Worm (Caenorhabditis elegans) whole organism, L3 larva: ENCODE measurements around the gene F17E9.15.

Experiments used
- R02D3.7 ChIP-seq: fragments of 150-350 bp; optimal IDR thresholded peaks from 2 replicates; lab custom pipeline; 2014; ENCODE audit warnings: missing biosample characterization, missing genetic modification characterization
- ZK546.5 ChIP-seq: sonication (generic microtip); optimal IDR thresholded peaks from 2 replicates; lab custom pipeline; 2017; ENCODE audit warnings: missing biosample characterization, missing genetic modification characterization
- aly-2 ChIP-seq: fragments of 150-350 bp; optimal IDR thresholded peaks from 2 replicates; lab custom pipeline; 2014; ENCODE audit warnings: missing biosample characterization, missing genetic modification characterization
- ceh-16 ChIP-seq: sonication (generic microtip); optimal IDR thresholded peaks from 2 replicates; lab custom pipeline; 2017; ENCODE audit warnings: missing biosample characterization, missing genetic modification characterization
- ceh-28 ChIP-seq: fragments of 150-350 bp; optimal IDR thresholded peaks from 2 replicates; lab custom pipeline; 2014; ENCODE audit warnings: missing biosample characterization, missing genetic modification reagents, missing genetic modification characterization
- ceh-9 ChIP-seq: sonication (generic microtip); optimal IDR thresholded peaks from 2 replicates; lab custom pipeline; 2018; ENCODE audit warnings: missing biosample characterization, missing genetic modification characterization
- daf-12 ChIP-seq: fragments of 150-350 bp; optimal IDR thresholded peaks from 2 replicates; lab custom pipeline; 2014; ENCODE audit warnings: missing biosample characterization, missing genetic modification reagents, missing genetic modification characterization
- egl-5 ChIP-seq: fragments of 150-350 bp; optimal IDR thresholded peaks from 2 replicates; lab custom pipeline; 2017; ENCODE audit warnings: missing biosample characterization, missing genetic modification reagents, missing genetic modification characterization, inconsistent platforms
- elt-1 ChIP-seq: fragments of 150-350 bp; optimal IDR thresholded peaks from 2 replicates; lab custom pipeline; 2014; ENCODE audit warnings: missing biosample characterization, missing genetic modification characterization
- elt-2 ChIP-seq: sonication (generic microtip); optimal IDR thresholded peaks from 2 replicates; lab custom pipeline; 2016; ENCODE audit warnings: missing genetic modification reagents, mild to moderate bottlenecking, missing genetic modification characterization, missing compliant biosample characterization
- fkh-2 ChIP-seq: fragments of 150-350 bp; optimal IDR thresholded peaks from 2 replicates; lab custom pipeline; 2014; ENCODE audit warnings: missing biosample characterization, missing genetic modification reagents, missing genetic modification characterization
- fos-1 ChIP-seq: fragments of 150-350 bp; optimal IDR thresholded peaks from 2 replicates; lab custom pipeline; 2014; ENCODE audit warnings: missing biosample characterization, missing genetic modification characterization
- jun-1 ChIP-seq: fragments of 150-350 bp; optimal IDR thresholded peaks from 2 replicates; lab custom pipeline; 2014; ENCODE audit warnings: missing biosample characterization, missing genetic modification reagents, missing genetic modification characterization
- lin-15B ChIP-seq: fragments of 150-350 bp; optimal IDR thresholded peaks from 2 replicates; lab custom pipeline; 2014; ENCODE audit warnings: missing biosample characterization, missing genetic modification characterization
- lin-39 ChIP-seq: fragments of 150-350 bp; optimal IDR thresholded peaks from 2 replicates; lab custom pipeline; 2018; ENCODE audit warnings: missing biosample characterization, missing genetic modification reagents, missing genetic modification characterization
- lsy-12 ChIP-seq: sonication (generic microtip); optimal IDR thresholded peaks from 2 replicates; lab custom pipeline; 2016; ENCODE audit warnings: mild to moderate bottlenecking, missing genetic modification characterization, missing compliant biosample characterization
- mdl-1 ChIP-seq: fragments of 150-350 bp; optimal IDR thresholded peaks from 2 replicates; lab custom pipeline; 2014; ENCODE audit warnings: missing biosample characterization, missing genetic modification characterization
- mml-1 ChIP-seq: fragments of 150-350 bp; sonication (generic microtip); optimal IDR thresholded peaks from 3 replicates; lab custom pipeline; 2014; ENCODE audit warnings: missing biosample characterization, missing genetic modification characterization
- nfya-1 ChIP-seq: sonication (generic microtip); optimal IDR thresholded peaks from 2 replicates; lab custom pipeline; 2017; ENCODE audit warnings: missing genetic modification characterization, mild to moderate bottlenecking, missing compliant biosample characterization, antibody characterized with exemption, moderate library complexity; ENCODE audit not compliant: insufficient read depth
- nhr-23 ChIP-seq: fragments of 150-350 bp; optimal IDR thresholded peaks from 2 replicates; lab custom pipeline; 2014; ENCODE audit warnings: missing biosample characterization, missing genetic modification reagents, missing genetic modification characterization
- nhr-237 ChIP-seq: fragments of 150-350 bp; optimal IDR thresholded peaks from 2 replicates; lab custom pipeline; 2014; ENCODE audit warnings: missing biosample characterization, missing genetic modification characterization
- nhr-25 ChIP-seq: sonication (generic microtip); optimal IDR thresholded peaks from 2 replicates; lab custom pipeline; 2017; ENCODE audit warnings: missing biosample characterization, missing genetic modification characterization
- nhr-28 ChIP-seq: fragments of 150-350 bp; optimal IDR thresholded peaks from 2 replicates; lab custom pipeline; 2014; ENCODE audit warnings: missing biosample characterization, missing genetic modification characterization
- nhr-43 ChIP-seq: sonication (generic microtip); optimal IDR thresholded peaks from 2 replicates; lab custom pipeline; 2016; ENCODE audit warnings: mild to moderate bottlenecking, missing genetic modification characterization, missing compliant biosample characterization; ENCODE audit not compliant: poor library complexity, severe bottlenecking
- nhr-67 ChIP-seq: fragments of 150-350 bp; optimal IDR thresholded peaks from 2 replicates; lab custom pipeline; 2014; ENCODE audit warnings: missing biosample characterization, missing genetic modification characterization
- nhr-76 ChIP-seq: fragments of 150-350 bp; sonication (generic microtip); optimal IDR thresholded peaks from 5 replicates; lab custom pipeline; 2014; ENCODE audit warnings: missing biosample characterization, missing genetic modification characterization
- pha-4 ChIP-seq: fragments of 150-350 bp; optimal IDR thresholded peaks from 2 replicates; lab custom pipeline; 2014; ENCODE audit warnings: missing biosample characterization, missing genetic modification reagents, missing genetic modification characterization
- sea-2 ChIP-seq: fragments of 150-350 bp; sonication (generic microtip); optimal IDR thresholded peaks from 4 replicates; lab custom pipeline; 2014; ENCODE audit warnings: missing biosample characterization, missing genetic modification reagents, missing genetic modification characterization
- skn-1 ChIP-seq: fragments of 150-350 bp; optimal IDR thresholded peaks from 2 replicates; lab custom pipeline; 2014; ENCODE audit warnings: missing biosample characterization, missing genetic modification characterization
- snpc-4 ChIP-seq: fragments of 150-350 bp; optimal IDR thresholded peaks from 2 replicates; lab custom pipeline; 2014; ENCODE audit warnings: missing biosample characterization, missing genetic modification characterization
- tbx-2 ChIP-seq: sonication (generic microtip); optimal IDR thresholded peaks from 2 replicates; lab custom pipeline; 2016; ENCODE audit warnings: mild to moderate bottlenecking, missing genetic modification characterization, missing compliant biosample characterization
- unc-39 ChIP-seq: sonication (generic microtip); optimal IDR thresholded peaks from 4 replicates; lab custom pipeline; 2017; ENCODE audit warnings: missing biosample characterization, missing genetic modification characterization
- unc-62 ChIP-seq: fragments of 150-350 bp; sonication (generic microtip); optimal IDR thresholded peaks from 4 replicates; lab custom pipeline; 2014; ENCODE audit warnings: missing biosample characterization, missing genetic modification reagents, missing genetic modification characterization
- zag-1 ChIP-seq: fragments of 150-350 bp; optimal IDR thresholded peaks from 2 replicates; lab custom pipeline; 2014; ENCODE audit warnings: missing biosample characterization, missing genetic modification characterization
- ztf-11 ChIP-seq: fragments of 150-350 bp; optimal IDR thresholded peaks from 2 replicates; lab custom pipeline; 2014; ENCODE audit warnings: missing biosample characterization, missing genetic modification characterization
- ztf-4 ChIP-seq: fragments of 150-350 bp; optimal IDR thresholded peaks from 2 replicates; lab custom pipeline; 2014; ENCODE audit warnings: missing biosample characterization, missing genetic modification characterization

The F17E9.15 gene

ce11 chrIV:8333034-8333433 lies 14.2 kb upstream of the F17E9.15 start:
- no peak for TF ChIP-seq mdl-1 (tag; lab: Kevin White, UChicago)
- no peak for TF ChIP-seq unc-62
- no peak for TF ChIP-seq R02D3.7 (tag; lab: Kevin White, UChicago)
- TF ChIP-seq mml-1 (tag; lab: Kevin White, UChicago), result no peak
- TF ChIP-seq lin-15B (tag; lab: Kevin White, UChicago), result no peak
- no peak for TF ChIP-seq nhr-25 (tag; lab: Kevin White, UChicago)
- no peak for TF ChIP-seq elt-2 (tag; lab: Kevin White, UChicago)
- TF ChIP-seq jun-1 (tag; lab: Kevin White, UChicago), result no peak
- no peak for TF ChIP-seq zag-1 (tag; lab: Kevin White, UChicago)
- no peak for TF ChIP-seq tbx-2
- TF ChIP-seq nhr-67, result no peak
- no peak for TF ChIP-seq nfya-1 (tag; lab: Kevin White, UChicago)
- TF ChIP-seq aly-2 (tag; lab: Kevin White, UChicago), result no peak
- TF ChIP-seq egl-5, result no peak
- TF ChIP-seq nhr-28 (tag; lab: Kevin White, UChicago), result no peak
- TF ChIP-seq ZK546.5 (tag; lab: Kevin White, UChicago), result no peak
- TF ChIP-seq ztf-11 (tag; lab: Kevin White, UChicago), result no peak
- no peak for TF ChIP-seq ztf-4 (tag; lab: Kevin White, UChicago)

DNA sequence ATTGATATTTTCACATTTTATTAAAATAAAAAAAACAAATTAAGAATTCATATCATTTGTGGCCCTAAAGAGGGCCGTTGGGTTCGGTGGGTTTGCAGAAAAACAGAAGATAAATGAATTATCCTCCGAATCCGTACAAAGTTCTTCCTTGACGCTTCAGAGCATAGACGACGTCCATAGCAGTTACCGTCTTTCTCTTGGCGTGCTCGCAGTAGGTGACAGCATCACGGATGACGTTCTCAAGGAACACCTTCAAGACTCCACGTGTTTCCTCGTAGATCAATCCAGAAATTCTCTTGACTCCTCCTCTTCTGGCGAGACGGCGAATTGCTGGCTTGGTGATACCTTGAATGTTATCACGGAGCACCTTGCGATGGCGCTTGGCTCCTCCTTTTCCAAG lies 13.7 kb upstream of the F17E9.15 start:
- TF ChIP-seq daf-12 (no peak), nfya-1 (tag; lab: Kevin White, UChicago) (no peak), unc-39 (no peak), snpc-4 (tag; lab: Kevin White, UChicago) (no peak), aly-2 (tag; lab: Kevin White, UChicago) (no peak), lin-39 (tag; lab: Kevin White, UChicago) (no peak), nhr-23 (tag; lab: Kevin White, UChicago) (no peak), sea-2 (no peak), mml-1 (tag; lab: Kevin White, UChicago) (no peak), ceh-28 (tag; lab: Kevin White, UChicago) (no peak)

ce11 chrIV:8333954-8333987 lies 13.4 kb upstream of the F17E9.15 start, which contains the start of gene his-31:
his-31 (minus strand) TSS chrIV:8333983.
- TF ChIP-seq lin-39 (tag; lab: Kevin White, UChicago) (no peak), unc-39 (no peak), nhr-76 (tag; lab: Kevin White, UChicago) (no peak), fkh-2 (no peak), nhr-237 (no peak), nhr-23 (tag; lab: Kevin White, UChicago) (no peak), fos-1 (tag; lab: Kevin White, UChicago) (no peak), zag-1 (tag; lab: Kevin White, UChicago) (no peak), tbx-2 (no peak), elt-2 (tag; lab: Kevin White, UChicago) (no peak), ceh-9 (no peak), skn-1 (no peak), egl-5 (no peak), nfya-1 (tag; lab: Kevin White, UChicago) (no peak), ceh-16 (tag; lab: Kevin White, UChicago) (no peak)

DNA sequence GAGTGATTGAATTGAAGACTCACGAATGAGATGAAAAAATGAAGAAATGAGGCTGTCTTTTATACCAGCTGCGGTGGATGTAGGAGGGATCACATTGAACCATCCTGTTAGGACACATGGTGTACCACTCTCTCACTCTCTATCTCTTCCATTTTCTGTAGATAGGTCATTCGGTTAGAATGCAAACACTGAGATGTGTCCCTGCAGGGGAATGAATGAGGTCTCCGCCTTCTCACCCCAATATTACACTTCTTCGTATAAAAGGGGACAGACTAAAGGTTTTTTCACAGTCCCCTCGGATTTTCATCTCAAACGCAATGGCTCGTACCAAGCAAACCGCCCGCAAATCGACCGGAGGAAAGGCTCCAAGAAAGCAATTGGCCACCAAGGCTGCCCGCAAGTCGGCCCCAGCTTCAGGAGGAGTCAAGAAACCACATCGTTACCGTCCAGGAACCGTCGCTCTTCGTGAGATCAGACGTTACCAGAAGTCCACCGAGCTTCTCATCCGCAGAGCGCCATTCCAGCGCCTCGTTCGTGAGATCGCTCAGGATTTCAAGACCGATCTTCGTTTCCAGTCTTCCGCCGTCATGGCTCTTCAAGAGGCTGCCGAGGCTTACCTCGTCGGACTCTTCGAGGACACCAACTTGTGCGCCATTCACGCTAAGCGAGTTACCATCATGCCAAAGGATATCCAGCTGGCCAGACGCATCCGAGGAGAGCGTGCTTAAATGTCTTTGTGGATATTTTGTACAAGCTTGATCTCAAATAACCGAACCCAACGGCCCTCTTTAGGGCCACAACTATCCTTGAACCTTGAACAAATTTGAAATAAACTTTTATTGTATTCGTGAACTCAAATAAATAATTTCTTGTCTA lies 13.0 kb upstream of the F17E9.15 start, which contains the start of gene his-32:
Gene his-32 (plus strand): TSS at position 318 of the 876 bp plus-strand sequence.
- TF ChIP-seq nhr-25 (tag; lab: Kevin White, UChicago) (peak; percentile 94), nhr-67 (no peak), pha-4 (tag; lab: Kevin White, UChicago) (peak; percentile 42), elt-1 (tag; lab: Kevin White, UChicago) (peak; percentile 48), lin-15B (tag; lab: Kevin White, UChicago) (peak; percentile 15), nhr-23 (tag; lab: Kevin White, UChicago) (peak; percentile 88), ceh-28 (tag; lab: Kevin White, UChicago) (no peak), lsy-12 (tag; lab: Kevin White, UChicago) (peak; percentile 43), nhr-43 (tag; lab: Kevin White, UChicago) (peak; percentile 26)
- TF ChIP-seq, all 47 proteins: peak for 7
